Worm (Caenorhabditis elegans) whole organism, dauer: Measurements from ENCODE around the gene let-805.

ENCODE experiments used
- unc-62 ChIP-seq: sonication (generic microtip); optimal IDR thresholded peaks from 2 replicates; lab custom pipeline; 2017; ENCODE audit warnings: missing biosample characterization, missing genetic modification reagents, missing genetic modification characterization

Gene let-805

DNA sequence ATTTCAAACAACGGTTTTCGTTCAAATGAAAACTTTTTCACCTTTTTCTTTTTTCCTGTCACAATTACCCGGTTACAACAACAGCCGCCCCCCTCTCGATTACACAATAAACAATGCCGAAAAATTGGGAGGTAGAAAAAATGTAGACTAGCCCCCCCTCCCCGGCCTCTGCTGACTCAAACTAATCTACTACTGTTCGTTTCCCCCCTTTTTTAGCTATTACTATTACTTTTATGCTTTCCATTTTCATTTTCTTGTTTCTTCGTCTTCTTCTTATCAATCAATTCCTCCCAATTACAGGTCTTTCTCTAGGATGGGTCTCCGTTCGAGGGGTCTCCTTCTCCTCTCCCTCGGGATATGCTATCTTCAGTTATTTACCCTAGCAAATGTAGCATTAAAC lies at the start of gene let-805:
Gene let-805, plus strand, starts transcription at position 301 of the 400 bp plus-strand sequence.
- no peak for TF ChIP-seq unc-62 (GFP tag; lab: Kevin White, UChicago)

DNA sequence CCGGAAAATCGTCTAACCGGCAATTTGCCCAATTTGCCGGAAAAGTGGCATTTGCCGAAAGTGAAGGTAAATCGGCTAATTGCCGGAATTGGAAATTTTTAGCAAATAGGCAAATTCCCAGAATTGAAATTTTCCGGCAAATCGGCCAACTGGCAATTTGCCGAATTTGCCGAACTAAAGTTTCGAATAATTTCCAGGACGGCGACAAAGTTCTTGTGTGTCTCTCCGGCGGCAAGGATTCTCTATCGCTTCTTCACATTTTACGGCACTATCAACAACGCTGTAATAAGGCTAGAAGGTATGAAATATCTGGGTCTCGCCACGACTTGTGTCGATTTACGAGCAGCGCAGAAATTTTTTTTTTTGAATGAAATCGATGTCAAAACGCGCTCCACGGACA lies 41.7 kb upstream of the let-805 start:
- no peak for TF ChIP-seq unc-62 (GFP tag; lab: Kevin White, UChicago)

DNA sequence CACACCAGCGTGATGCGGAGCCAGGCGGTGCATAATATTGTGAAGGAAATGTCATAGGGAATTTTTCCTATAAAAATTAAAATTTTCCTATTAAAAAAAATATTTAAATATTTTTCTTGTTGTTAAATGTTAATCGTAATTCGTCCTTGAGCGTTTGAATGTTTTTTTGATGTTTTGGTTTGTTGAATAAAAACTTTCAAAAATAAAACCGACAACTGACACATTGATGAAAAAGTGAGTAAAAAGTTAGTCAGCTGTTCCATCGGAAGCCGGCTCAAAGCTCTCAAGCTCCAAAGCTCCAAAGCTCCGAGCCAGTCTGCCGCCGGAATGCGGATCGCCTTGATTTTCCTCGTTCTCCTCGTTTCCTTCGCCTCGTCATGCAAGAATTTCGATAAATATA lies 39.2 kb upstream of the let-805 start, which contains the start of gene Y71H2B.4:
Gene Y71H2B.4, plus strand, starts transcription at position 301 of the 400 bp plus-strand sequence.
- TF ChIP-seq unc-62 (GFP tag; lab: Kevin White, UChicago), result no peak

DNA sequence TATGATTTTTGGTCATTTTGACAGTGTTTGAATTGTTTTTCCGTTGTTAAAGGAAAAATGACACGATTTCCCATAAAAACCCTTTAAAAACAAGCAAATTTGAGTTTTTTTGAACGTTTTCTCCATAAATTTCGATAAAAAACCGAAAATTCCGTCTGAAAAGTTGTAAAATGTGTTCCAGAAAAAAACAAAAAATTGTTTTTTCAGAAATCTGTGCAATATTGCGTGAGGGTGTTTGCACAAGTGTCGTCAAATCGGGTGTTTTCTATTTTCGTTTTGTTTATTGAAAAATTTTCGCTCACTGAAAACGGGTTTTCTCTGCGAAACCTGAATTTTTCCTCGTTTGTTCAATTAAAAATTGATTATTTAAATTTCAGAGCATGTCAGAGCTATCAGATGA lies 38.3 kb upstream of the let-805 start, which contains the start of gene ppfr-4:
Gene ppfr-4, plus strand, starts transcription at position 378 of the 400 bp plus-strand sequence.
- no peak for TF ChIP-seq unc-62 (GFP tag; lab: Kevin White, UChicago)

DNA sequence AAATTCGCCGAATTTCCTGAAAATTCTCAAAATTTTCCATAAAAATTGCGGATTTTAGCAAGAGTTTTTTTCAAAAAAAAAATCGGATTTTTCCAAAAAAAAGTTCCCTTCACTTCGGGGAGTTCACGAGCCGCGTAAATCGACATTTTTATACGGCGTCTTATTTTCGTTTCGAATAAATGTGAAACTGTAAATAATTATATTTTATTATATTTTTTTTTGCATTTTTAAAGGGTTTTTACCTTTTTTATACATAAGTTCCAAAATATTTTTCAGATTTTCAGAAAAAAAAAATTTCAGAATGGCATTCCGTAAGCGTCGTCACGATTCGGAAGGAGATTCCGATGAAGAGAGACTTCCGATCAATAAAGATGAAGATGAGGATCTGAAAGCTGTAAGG lies 35.0 kb upstream of the let-805 start, which contains the start of gene Y71H2B.2:
Gene Y71H2B.2, plus strand, starts transcription at position 301 of the 400 bp plus-strand sequence.
- TF ChIP-seq unc-62 (GFP tag; lab: Kevin White, UChicago), result no peak

DNA sequence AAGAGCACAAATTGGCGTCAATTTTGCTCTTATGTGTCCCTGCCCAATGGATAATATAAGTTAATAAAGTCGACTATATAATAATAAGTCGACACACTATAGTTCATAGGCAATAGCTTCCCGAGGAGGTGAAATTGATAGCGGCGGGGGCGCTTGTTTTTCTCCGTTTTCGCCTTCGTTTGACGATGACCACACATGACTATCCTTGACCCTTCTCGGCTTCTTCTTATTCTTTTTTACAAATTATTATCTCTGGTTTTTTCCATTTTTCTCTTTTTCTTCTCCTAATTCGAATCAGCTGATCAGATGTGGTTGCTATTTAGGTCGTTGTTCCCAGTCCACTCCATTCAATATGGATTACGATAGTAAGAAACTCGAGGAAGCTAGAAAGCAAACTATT lies 29.2 kb upstream of the let-805 start, which contains the start of gene acbp-8:
Gene acbp-8, plus strand, starts transcription at position 324 of the 400 bp plus-strand sequence.
- TF ChIP-seq unc-62 (GFP tag; lab: Kevin White, UChicago), result no peak

DNA sequence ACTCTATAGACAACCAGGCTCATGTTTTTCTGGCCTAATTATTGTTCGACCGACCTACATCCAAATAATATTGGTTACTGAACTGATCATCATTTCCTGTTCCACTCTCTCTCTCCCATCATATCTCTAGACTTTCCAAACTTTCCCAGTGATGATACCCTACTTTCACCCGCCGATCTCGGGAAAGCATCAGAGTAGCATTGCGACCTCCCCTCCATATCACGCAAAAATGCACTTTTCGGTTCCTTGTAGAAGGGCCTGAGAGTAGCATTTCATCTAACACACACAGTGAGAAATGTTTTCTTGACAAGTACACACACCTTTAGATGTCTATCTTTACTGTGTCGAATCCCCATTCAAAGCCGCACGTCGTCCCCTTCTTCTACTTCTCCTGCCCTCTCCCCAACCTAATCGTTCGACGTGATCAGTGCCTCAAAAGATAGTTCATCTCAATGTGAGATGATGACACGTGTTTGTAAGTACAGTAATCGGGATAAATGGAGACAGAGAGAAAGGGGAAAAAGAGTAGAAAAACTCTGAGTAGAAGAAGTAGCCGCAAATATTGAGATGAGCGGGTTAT lies 25.0 kb upstream of the let-805 start:
- no peak for TF ChIP-seq unc-62 (GFP tag; lab: Kevin White, UChicago)

DNA sequence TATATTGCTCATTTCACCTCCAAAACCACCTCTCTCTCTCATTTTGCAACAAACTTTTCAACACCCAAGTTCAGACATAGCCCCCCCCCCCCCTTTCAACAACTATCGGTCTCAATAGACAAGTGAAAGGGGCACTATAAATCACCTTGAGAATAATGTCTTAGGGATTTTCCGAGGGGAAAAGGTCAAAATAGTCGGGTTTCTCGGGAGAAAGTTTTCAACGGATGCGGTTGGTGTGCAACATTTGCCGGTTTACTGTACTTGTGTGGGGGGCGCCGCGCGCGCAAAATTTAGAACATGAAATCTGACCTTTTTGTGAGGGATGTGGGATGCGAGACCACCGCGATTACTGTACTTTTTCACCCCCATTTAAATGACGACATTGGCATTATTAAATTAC lies 23.3 kb upstream of the let-805 start:
- TF ChIP-seq unc-62 (GFP tag; lab: Kevin White, UChicago), result no peak

DNA sequence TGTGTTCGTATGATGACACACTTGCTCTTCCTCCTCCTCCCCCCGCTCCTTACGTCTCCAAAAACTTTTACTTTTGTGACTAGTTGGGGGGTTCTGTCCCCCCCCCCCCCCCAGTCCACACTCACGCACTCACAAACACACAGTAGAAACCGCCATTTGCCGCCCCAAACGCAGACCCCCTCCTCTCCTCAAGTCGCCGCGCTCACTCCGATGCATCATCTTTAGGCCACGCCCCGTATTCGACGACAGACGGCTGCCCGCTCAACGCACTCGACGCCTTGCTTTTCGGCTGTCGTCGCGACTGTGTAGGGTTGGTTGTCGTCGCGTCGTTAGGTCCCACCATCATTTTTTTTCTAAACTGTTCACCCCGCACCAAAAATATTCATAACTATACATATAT lies 21.7 kb upstream of the let-805 start, which contains the start of gene zmp-2:
Gene zmp-2, plus strand, starts transcription at position 247 of the 400 bp plus-strand sequence.
- TF ChIP-seq unc-62 (GFP tag; lab: Kevin White, UChicago), result no peak

DNA sequence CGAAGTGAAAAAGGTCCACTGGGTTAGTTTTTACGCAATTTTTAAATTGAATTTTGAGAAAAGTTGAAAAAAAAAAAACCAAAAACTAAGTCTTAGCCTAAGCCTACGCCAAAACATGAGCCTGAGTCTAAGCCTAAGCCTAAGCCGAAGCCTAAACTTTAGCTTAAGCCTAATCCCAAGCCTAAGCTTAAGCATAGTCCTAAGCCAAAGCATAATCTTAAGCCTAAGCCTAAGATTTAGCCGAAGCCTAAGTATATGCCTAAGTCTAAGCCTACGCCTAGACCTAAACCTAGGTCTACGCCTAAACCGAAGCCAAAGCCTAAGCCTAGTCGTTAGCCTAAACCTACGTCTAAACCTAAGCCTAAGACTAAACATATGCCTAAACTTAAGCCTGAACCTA lies 16.2 kb upstream of the let-805 start:
- TF ChIP-seq unc-62 (GFP tag; lab: Kevin White, UChicago), result no peak

DNA sequence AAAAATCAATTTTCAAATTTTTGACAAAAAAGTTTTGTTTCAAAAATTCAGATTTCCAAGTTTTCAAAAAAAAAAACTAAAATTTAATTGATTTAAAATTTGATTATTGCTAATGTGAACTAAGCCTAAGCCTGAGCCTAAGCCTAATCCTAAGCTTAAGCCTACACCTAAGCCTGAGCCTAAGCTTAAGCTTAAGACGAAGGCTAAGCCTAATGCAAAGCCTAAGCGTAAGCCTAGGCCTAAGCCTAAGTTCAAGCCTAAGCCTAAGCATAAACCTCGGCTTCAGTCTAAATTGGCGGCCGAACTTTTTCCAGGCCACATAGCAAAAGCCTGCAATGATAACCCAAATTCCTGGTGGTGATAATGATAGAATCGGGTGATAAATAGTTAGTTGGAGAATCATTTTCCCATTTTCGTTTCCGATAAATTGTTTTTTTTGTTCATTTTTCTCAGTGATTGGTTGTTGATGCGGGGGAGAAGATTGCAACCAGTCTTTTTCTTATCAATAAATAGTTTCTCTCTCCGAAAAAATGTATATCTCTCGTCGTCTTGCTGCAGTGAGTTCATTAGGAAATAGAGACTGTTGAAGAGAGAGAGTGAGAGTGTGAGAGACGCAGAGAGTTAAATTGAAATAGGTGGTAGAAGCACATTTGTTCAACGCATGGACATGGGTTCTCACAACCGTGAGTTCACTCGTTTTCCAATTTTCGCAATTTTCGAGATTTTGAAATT lies 10.5 kb upstream of the let-805 start:
- no peak for TF ChIP-seq unc-62 (GFP tag; lab: Kevin White, UChicago)

DNA sequence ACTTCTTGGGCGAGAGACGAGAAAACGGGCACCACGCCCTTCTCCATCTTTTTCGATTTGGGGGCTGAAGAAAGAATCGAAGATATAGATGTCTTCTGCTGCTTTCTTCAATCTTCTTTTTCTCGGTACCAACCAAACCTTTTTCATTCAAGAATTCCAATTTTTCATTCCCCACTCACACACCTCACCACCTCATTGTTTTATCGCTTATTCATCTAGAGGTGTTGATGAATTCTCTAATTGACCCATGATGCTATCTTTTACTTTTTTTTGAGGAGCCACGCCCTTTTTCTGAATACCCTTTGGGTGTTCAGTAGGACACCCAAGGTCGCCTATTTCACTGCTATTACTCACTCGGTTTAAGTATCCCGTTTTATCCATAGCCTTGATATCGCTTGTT lies 6.4 kb upstream of the let-805 start:
- no peak for TF ChIP-seq unc-62 (GFP tag; lab: Kevin White, UChicago)

DNA sequence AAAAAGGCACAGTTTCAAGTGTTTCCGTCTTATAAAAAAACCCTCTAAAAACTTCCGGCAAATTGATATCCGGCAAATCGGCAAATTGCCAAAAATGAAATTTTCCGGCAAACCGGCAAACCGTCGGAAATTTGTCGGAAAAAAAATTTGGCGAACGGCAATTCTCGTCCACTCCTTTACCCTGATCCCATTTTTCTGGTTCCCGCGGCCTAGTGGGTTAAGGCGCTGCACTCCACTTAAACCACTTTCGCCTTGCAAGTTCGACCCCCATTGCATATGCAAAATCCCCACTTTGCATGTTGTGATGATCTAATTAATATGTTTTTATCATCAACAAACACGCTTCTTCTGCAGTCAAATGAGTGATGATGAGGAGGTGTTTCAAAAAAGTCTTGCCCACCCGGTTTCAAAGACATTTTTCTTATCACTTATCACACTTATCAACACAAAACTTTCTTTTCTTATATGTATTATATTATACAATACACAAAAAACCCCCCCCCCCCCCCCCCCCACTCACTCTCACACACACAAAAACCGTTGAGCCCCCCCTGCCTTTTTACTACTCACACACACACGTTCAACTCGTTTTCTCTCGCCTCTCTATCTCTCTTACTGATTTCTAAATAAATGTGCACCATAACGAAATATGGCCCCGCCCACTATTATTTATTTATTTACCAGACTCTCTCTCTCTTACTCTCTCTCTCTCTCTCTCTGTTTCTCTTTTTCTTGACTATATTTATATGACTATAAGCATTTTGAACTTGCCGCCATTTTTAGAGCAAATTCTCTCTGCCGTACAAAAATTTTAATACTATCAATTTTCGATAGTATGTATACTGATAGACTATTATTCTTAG lies 4.9 kb upstream of the let-805 start:
- TF ChIP-seq unc-62 (GFP tag; lab: Kevin White, UChicago), result no peak

DNA sequence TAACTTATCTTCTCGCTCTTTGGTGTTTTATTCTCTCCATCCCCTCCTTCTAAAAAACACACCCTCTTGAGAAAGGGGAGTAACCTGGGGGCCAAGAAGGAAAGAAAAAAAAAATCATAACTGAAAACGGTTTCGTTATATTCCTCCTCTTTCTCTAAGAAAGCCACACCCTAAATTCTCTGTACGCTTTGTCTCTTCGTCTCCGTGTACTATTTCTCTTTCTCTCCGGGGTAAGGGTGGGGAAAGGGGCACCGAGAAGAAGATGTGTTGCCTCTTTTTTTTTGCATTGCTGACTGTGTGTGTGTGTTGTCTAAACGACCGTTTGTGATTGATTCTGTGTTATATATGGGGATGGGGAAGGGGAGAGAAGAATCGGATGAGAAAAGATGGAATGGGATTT lies 1.7 kb upstream of the let-805 start:
- TF ChIP-seq unc-62 (GFP tag; lab: Kevin White, UChicago), result no peak

DNA sequence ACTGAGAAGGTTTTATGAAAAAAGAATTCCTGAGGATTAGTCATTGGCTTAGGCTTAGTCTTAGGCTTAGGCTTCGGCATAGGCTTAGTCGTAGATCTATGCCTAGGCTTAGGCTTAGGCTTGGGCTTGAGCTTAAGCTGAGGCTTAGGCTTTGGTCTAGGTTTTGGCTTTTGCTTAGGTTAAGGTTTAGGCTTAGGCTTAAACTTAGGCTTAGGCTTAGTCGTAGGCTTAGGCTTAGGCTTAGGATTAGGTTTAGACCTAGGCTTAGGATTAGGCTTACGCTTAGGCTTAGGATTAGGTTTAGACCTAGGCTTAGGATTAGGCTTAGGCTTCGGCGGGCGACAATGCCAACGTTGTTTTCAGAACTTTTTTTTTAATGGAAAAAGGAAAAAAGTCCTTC lies 17.6 kb downstream of the let-805 start:
- TF ChIP-seq unc-62 (GFP tag; lab: Kevin White, UChicago), result no peak

DNA sequence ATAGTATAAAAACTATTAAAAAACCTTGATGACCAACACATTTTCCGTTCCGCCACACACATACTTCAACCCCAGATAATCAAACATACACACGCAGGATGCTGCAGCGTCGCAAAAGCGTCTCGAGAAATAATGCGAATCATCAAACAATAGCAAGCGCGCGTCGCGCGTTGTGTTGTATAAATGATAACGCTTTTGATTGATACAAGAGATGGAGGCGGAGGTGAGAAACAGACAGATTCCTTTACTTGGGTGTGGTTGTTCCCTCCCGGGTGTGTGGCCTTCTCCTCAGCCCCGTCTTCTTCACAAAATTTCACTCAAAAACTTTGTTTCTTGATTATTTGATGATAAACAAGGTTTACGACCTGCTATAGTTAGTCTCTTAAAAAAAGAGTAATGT lies 18.2 kb downstream of the let-805 start:
- TF ChIP-seq unc-62 (GFP tag; lab: Kevin White, UChicago), result no peak
